Fruit fly (Drosophila melanogaster): ENCODE results near the gene Cdc42.

Cdc42 gene

dm6 chrX:19696845-19697244, at the start of gene Cdc42:
Gene Cdc42 (plus strand): TSS chrX:19697091.
- no peak for TF ChIP-seq noc (tag; optimal IDR thresholded peaks at IDR 0.05)

dm6 chrX:19651757-19652419, 45.0 kb upstream of the Cdc42 start, which contains the start of the genes Ranbp21 and Elys:
Gene Ranbp21 (minus strand): TSS chrX:19652269.
Gene Elys (plus strand): TSS chrX:19652305.
- TF ChIP-seq noc (tag; optimal IDR thresholded peaks at IDR 0.05) = no peak

- no peak for TF ChIP-seq noc (tag; optimal IDR thresholded peaks at IDR 0.05)
These were observed 34.2 kb upstream of the Cdc42 start for dm6 chrX:19662583-19663195.

- TF ChIP-seq noc (tag; optimal IDR thresholded peaks at IDR 0.05) = no peak
These were observed 33.6 kb upstream of the Cdc42 start for dm6 chrX:19663196-19663858.

dm6 chrX:19663859-19664728, 32.8 kb upstream of the Cdc42 start, which contains the start of the genes CG14223 and Ssu72:
Gene CG14223 (minus strand): TSS chrX:19663971.
Gene Ssu72 (plus strand): TSS chrX:19664561.
- TF ChIP-seq noc (tag; optimal IDR thresholded peaks at IDR 0.05) = no peak

dm6 chrX:19665684-19666141, 31.2 kb upstream of the Cdc42 start:
- peak; percentile 30 for TF ChIP-seq noc (tag; optimal IDR thresholded peaks at IDR 0.05)

- TF ChIP-seq noc (tag; optimal IDR thresholded peaks at IDR 0.05) = peak; percentile 26
These were observed 29.9 kb upstream of the Cdc42 start, which contains the start of gene Zw for dm6 chrX:19666991-19667409. Gene Zw (plus strand): TSS chrX:19667252.

- no peak for TF ChIP-seq noc (tag; optimal IDR thresholded peaks at IDR 0.05)
These were observed 29.3 kb upstream of the Cdc42 start for dm6 chrX:19667444-19668104.

dm6 chrX:19668405-19668804, 28.5 kb upstream of the Cdc42 start:
- peak; percentile 99 for TF ChIP-seq noc (tag; optimal IDR thresholded peaks at IDR 0.05)

- no peak for TF ChIP-seq noc (tag; optimal IDR thresholded peaks at IDR 0.05)
These were observed 21.2 kb upstream of the Cdc42 start, which contains the start of gene et for dm6 chrX:19675662-19676061. Gene et (minus strand): TSS chrX:19675891.

dm6 chrX:19679207-19679606, 17.7 kb upstream of the Cdc42 start:
- no peak for TF ChIP-seq noc (tag; optimal IDR thresholded peaks at IDR 0.05)

dm6 chrX:19683040-19683875, 13.6 kb upstream of the Cdc42 start, which contains the start of the genes dome and Ubqn:
Gene dome (minus strand): TSS chrX:19683518.
Gene Ubqn (plus strand): TSS chrX:19683808.
- TF ChIP-seq noc (tag; optimal IDR thresholded peaks at IDR 0.05) = peak; percentile 42

- no peak for TF ChIP-seq noc (tag; optimal IDR thresholded peaks at IDR 0.05)
These were observed 12.8 kb upstream of the Cdc42 start for dm6 chrX:19684048-19684447.

- no peak for TF ChIP-seq noc (tag; optimal IDR thresholded peaks at IDR 0.05)
These were observed 8.0 kb upstream of the Cdc42 start, which contains the start of gene CG14227 for dm6 chrX:19688848-19689247. Gene CG14227 (minus strand): TSS chrX:19688948.

All from whole organism, larva.